Fruit fly (Drosophila melanogaster) whole organism: ENCODE measurements around the gene Ork1.

Source experiments
- CG8478 ChIP-seq: fragments of >200 bp; optimal IDR thresholded peaks from 2 replicates; lab custom pipeline; 2018; ENCODE audit warnings: inconsistent platforms
- Dll ChIP-seq: fragments of >200 bp; optimal IDR thresholded peaks from 2 replicates; lab custom pipeline; 2017
- EcR ChIP-seq, 2 experiments: fragments of >200 bp; optimal IDR thresholded peaks; 2 replicates each; lab custom pipeline; 2017; ENCODE audit warnings: missing biosample characterization in 2 of 2, missing genetic modification characterization in 2 of 2, missing genetic modification reagents in 2 of 2
- pan ChIP-seq: fragments of >200 bp; optimal IDR thresholded peaks from 2 replicates; lab custom pipeline; 2017
- psq ChIP-seq: fragments of >200 bp; optimal IDR thresholded peaks from 2 replicates; lab custom pipeline; 2017

dm6 chrX:10886418-10886817 is 4.6 kb downstream of the Ork1 start:
- TF ChIP-seq CG8478 (no peak), Dll (no peak), EcR (GFP tag; optimal IDR thresholded peaks at IDR 0.05; lab: Kevin White, UChicago) (no peak), psq (no peak), pan (lab: Kevin White, UChicago) (no peak)
